5 worm cellular contexts compared by ENCODE assay signal in the genomic region with DNA sequence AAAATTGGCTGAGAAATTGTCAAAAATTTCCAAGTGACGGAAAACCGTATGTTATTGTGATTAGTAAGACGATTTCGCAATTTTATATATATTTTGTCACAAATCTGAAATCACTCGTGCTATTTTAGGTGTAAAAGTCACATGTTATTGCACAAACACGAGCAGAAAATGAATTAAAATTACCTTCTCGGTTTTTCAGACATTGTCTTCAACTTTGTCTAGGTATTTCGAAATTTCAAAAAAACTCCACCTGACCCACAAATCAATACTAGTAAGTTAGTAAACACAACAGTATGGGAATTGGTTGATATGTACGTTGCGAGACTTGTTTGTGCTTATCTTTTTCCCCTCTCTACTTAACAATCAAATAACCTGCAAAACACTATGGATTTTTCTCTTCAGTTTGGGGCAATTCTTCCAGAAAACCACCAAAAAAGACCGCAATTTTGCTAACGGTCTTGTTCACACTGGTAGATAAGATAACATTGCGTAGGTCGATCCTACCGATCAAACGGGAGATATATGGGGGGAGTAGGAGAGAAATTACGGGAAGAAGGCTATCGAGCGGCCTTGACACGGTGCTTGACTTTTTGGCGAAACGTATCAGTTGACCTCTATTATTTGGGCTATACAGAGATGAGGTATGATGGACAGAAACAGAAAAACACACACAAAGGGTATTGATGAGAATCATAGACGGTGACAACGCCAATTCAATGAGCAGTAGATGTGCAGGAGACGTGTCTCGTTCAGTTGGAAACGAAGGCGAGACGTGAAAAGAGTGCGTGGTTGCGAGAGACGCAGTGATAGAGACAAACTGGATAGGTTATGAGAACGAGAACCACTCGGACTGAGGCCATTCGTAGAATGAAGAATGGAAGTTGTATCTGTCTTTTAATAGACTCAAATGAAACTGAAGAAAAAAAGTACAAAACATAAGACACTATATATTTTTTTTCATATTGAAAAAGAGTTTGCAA.
TF ChIP-seq lines count a peak whose summit lies in the region.

A gene (minus strand): TSS at position 308 of the 980 bp plus-strand sequence.

TF ChIP-seq in whole organism, L1 larva, 84 proteins besides CTCF, POLR2A, EP300 and RAD21 (continues in another document):
- peak; percentile 28 for TF ChIP-seq nhr-20 (tag; optimal IDR thresholded peaks at IDR 0.05; lab: Kevin White, UChicago)
- peak; percentile 54 for TF ChIP-seq skn-1 (tag; optimal IDR thresholded peaks at IDR 0.05; lab: Kevin White, UChicago)
- peak; percentile 50 for TF ChIP-seq lin-14 (GFP tag; optimal IDR thresholded peaks at IDR 0.05; lab: Kevin White, UChicago)
- TF ChIP-seq nhr-12 (tag; optimal IDR thresholded peaks at IDR 0.05; lab: Kevin White, UChicago) = no peak
- peak; percentile 83 for TF ChIP-seq blmp-1 (tag; optimal IDR thresholded peaks at IDR 0.05; lab: Kevin White, UChicago)
- TF ChIP-seq C16A3.4 (tag; optimal IDR thresholded peaks at IDR 0.05; lab: Kevin White, UChicago) = no peak
- peak; percentile 43 for TF ChIP-seq nhr-47 (tag; optimal IDR thresholded peaks at IDR 0.05; lab: Kevin White, UChicago)
- TF ChIP-seq dpl-1 (GFP tag; optimal IDR thresholded peaks at IDR 0.05; lab: Kevin White, UChicago) = no peak
- TF ChIP-seq elt-3 (tag; optimal IDR thresholded peaks at IDR 0.05; lab: Kevin White, UChicago) = peak in 2 of 6 experiments; percentile 19 to 61
- TF ChIP-seq egl-13 (tag; optimal IDR thresholded peaks at IDR 0.05; lab: Kevin White, UChicago) = no peak
- no peak for TF ChIP-seq grh-1 (GFP tag; IDR thresholded peaks at IDR 0.05; lab: Robert Waterston, UW)
- TF ChIP-seq mep-1 (tag; optimal IDR thresholded peaks at IDR 0.05; lab: Kevin White, UChicago) = peak; percentile 26
- peak; percentile 31 for TF ChIP-seq swsn-7 (tag; optimal IDR thresholded peaks at IDR 0.05; lab: Kevin White, UChicago)
- no peak for TF ChIP-seq ceh-8 (GFP tag; optimal IDR thresholded peaks at IDR 0.05; lab: Kevin White, UChicago)
- no peak for TF ChIP-seq sox-4 (tag; optimal IDR thresholded peaks at IDR 0.05; lab: Kevin White, UChicago)
- TF ChIP-seq nhr-85 (tag; lab: Kevin White, UChicago) = peak; percentile 90

TF ChIP-seq in whole organism, L3 larva, 47 proteins besides CTCF, POLR2A, EP300 and RAD21 (continues in another document):
- TF ChIP-seq ztf-4 (tag; optimal IDR thresholded peaks at IDR 0.05; lab: Kevin White, UChicago) (no peak), nhr-25 (tag; optimal IDR thresholded peaks at IDR 0.05; lab: Kevin White, UChicago) (peak; percentile 58), tbx-2 (tag; optimal IDR thresholded peaks at IDR 0.05; lab: Kevin White, UChicago) (no peak), nfya-1 (tag; optimal IDR thresholded peaks at IDR 0.05; lab: Kevin White, UChicago; ENCODE audit: insufficient read depth) (peak; percentile 62), snpc-4 (tag; optimal IDR thresholded peaks at IDR 0.05; lab: Kevin White, UChicago) (no peak), jun-1 (tag; optimal IDR thresholded peaks at IDR 0.05; lab: Kevin White, UChicago) (no peak), pha-4 (tag; optimal IDR thresholded peaks at IDR 0.05; lab: Kevin White, UChicago) (peak; percentile 76), ceh-16 (tag; optimal IDR thresholded peaks at IDR 0.05; lab: Kevin White, UChicago) (no peak), nhr-11 (tag; optimal IDR thresholded peaks at IDR 0.05; lab: Kevin White, UChicago) (no peak), elt-1 (tag; optimal IDR thresholded peaks at IDR 0.05; lab: Kevin White, UChicago) (peak; percentile 32), nhr-43 (tag; optimal IDR thresholded peaks at IDR 0.05; lab: Kevin White, UChicago; ENCODE audit: poor library complexity, severe bottlenecking) (peak; percentile 42), elt-3 (tag; optimal IDR thresholded peaks at IDR 0.05; lab: Kevin White, UChicago) (peak in 1 of 3 experiments; percentile 48), eor-1 (tag; optimal IDR thresholded peaks at IDR 0.05; lab: Kevin White, UChicago) (no peak), egl-27 (tag; optimal IDR thresholded peaks at IDR 0.05; lab: Kevin White, UChicago) (no peak), ZK546.5 (tag; optimal IDR thresholded peaks at IDR 0.05; lab: Kevin White, UChicago) (no peak), daf-12 (tag; optimal IDR thresholded peaks at IDR 0.05; lab: Kevin White, UChicago) (no peak)

TF ChIP-seq in whole organism, early embryonic, 17 proteins besides CTCF, POLR2A, EP300 and RAD21:
- no peak for TF ChIP-seq tra-4 (tag; optimal IDR thresholded peaks at IDR 0.05; lab: Kevin White, UChicago)
- TF ChIP-seq ama-1 (optimal IDR thresholded peaks at IDR 0.05; lab: Kevin White, UChicago) = no peak
- no peak for TF ChIP-seq B0310.2 (tag; optimal IDR thresholded peaks at IDR 0.05; lab: Kevin White, UChicago)
- TF ChIP-seq hmg-4 (GFP tag; optimal IDR thresholded peaks at IDR 0.05; lab: Kevin White, UChicago) = peak; percentile 32
- no peak for TF ChIP-seq flt-1 (GFP tag; IDR thresholded peaks at IDR 0.05; lab: Robert Waterston, UW)
- TF ChIP-seq tbx-11 (GFP tag; IDR thresholded peaks at IDR 0.05; lab: Robert Waterston, UW) = 0 out of 2 replicates have a peak, but pooled peaks have one; percentile 39

TF ChIP-seq in whole organism, midembryonic, 9 proteins besides CTCF, POLR2A, EP300 and RAD21:
- no peak for TF ChIP-seq klf-2 (GFP tag; conservative IDR thresholded peaks at IDR 0.05; lab: Robert Waterston, UW)
- TF ChIP-seq ztf-29 (GFP tag; IDR thresholded peaks at IDR 0.05; lab: Robert Waterston, UW) = 0 out of 2 replicates have a peak, but pooled peaks have one; percentile 17
- 0 out of 2 replicates have a peak, but pooled peaks have one; percentile 21 for TF ChIP-seq flt-1 (GFP tag; IDR thresholded peaks at IDR 0.05; lab: Robert Waterston, UW)
- TF ChIP-seq cog-1 (tag; optimal IDR thresholded peaks at IDR 0.05; lab: Kevin White, UChicago) = peak; percentile 9

TF ChIP-seq in whole organism, young adult, 124 proteins besides CTCF, POLR2A, EP300 and RAD21:
- no peak for TF ChIP-seq lin-54 (GFP tag; optimal IDR thresholded peaks at IDR 0.05; lab: Kevin White, UChicago)
- TF ChIP-seq die-1 (tag; optimal IDR thresholded peaks at IDR 0.05; lab: Kevin White, UChicago) = no peak
- peak; percentile 83 for TF ChIP-seq hmg-1.2 (GFP tag; IDR thresholded peaks at IDR 0.05; lab: Robert Waterston, UW)
- 0 out of 2 replicates have a peak, but pooled peaks have one; percentile 31 for TF ChIP-seq madf-6 (GFP tag; IDR thresholded peaks at IDR 0.05; lab: Robert Waterston, UW)
- TF ChIP-seq tlf-1 (GFP tag; optimal IDR thresholded peaks at IDR 0.05; lab: Kevin White, UChicago) = no peak
- no peak for TF ChIP-seq B0019.2 (GFP tag; conservative IDR thresholded peaks at IDR 0.05; lab: Robert Waterston, UW)
- no peak for TF ChIP-seq ztf-28 (GFP tag; IDR thresholded peaks at IDR 0.05; lab: Robert Waterston, UW)
- peak; percentile 89 for TF ChIP-seq cebp-1 (GFP tag; IDR thresholded peaks at IDR 0.05; lab: Robert Waterston, UW)
- peak; percentile 95 for TF ChIP-seq cebp-1 (tag; optimal IDR thresholded peaks at IDR 0.05; lab: Kevin White, UChicago)
- no peak for TF ChIP-seq snpc-4 (GFP tag; optimal IDR thresholded peaks at IDR 0.05; lab: Kevin White, UChicago)
- TF ChIP-seq snpc-4 (tag; optimal IDR thresholded peaks at IDR 0.05; lab: Kevin White, UChicago) = no peak
